Worm (Caenorhabditis elegans): ENCODE measurements around the gene K10D11.6.
A peak's percentile ranks its signal among the peaks of the same experiment; 100 is the strongest.

The K10D11.6 gene

DNA sequence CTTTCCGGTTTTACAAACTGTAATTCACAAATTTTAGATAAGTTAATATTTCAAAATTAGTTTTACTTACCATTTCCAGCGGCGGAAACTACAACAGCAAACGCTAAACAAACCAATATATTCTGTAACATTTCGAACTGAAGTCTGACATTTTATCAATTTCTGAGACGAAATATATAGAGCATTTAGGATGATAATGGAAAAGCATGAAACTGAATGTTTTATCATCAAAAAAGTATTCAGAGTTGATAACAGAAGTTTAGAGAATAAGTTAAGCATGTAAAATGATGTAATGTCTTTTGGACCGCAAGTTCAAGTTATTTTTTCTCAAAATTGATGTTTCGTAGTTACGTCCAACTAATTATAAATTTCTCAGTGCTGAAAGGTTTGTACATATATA lies 20.1 kb downstream of the K10D11.6 start, which contains the start of gene F55G11.2:
Gene F55G11.2, minus strand, starts transcription at position 149 of the 400 bp plus-strand sequence.
- TF ChIP-seq F26F4.8 (GFP tag; conservative IDR thresholded peaks at IDR 0.05) (no peak), dmd-6 (GFP tag; IDR thresholded peaks at IDR 0.05) (peak; percentile 74; the same call in 1 of the 2 replicates), snpc-1.2 (GFP tag; IDR thresholded peaks at IDR 0.05) (no peak), daf-16 (GFP tag; optimal IDR thresholded peaks at IDR 0.05) (no peak), daf-16 (tag; optimal IDR thresholded peaks at IDR 0.05) (no peak), pqm-1 (tag; optimal IDR thresholded peaks at IDR 0.05) (peak; percentile 56), mxl-2 (GFP tag; conservative IDR thresholded peaks at IDR 0.05) (no peak), nhr-102 (tag; optimal IDR thresholded peaks at IDR 0.05) (no peak), hlh-30 (tag; optimal IDR thresholded peaks at IDR 0.05; ENCODE audit: insufficient read depth) (no peak), fos-1 (tag; optimal IDR thresholded peaks at IDR 0.05) (no peak)

DNA sequence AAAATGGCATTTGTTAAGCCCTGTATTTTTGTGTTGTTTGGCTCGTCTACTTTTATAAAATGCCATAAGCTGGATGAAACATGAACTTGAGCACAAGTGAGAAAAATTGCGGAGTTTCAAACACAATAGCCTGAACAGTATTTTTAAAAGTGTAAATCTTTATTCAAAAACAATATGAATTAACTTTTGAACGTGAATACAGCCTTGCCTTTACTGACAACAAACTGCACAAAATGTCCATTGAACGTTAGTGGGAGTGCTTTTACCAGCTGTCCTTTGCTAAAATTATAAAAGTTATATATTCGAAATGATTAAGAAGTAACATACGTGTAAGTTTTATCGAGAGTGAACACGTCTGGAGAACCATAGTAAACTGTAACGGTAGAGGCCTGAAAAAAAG lies 22.0 kb downstream of the K10D11.6 start:
- TF ChIP-seq rbr-2 (tag; optimal IDR thresholded peaks at IDR 0.05) (no peak), unc-62 (GFP tag; optimal IDR thresholded peaks at IDR 0.05 in 1 of 2) (peak in 1 of 2 experiments; percentile 95), unc-62 (tag; optimal IDR thresholded peaks at IDR 0.05) (no peak), ceh-20 (GFP tag; IDR thresholded peaks at IDR 0.05) (no peak)

DNA sequence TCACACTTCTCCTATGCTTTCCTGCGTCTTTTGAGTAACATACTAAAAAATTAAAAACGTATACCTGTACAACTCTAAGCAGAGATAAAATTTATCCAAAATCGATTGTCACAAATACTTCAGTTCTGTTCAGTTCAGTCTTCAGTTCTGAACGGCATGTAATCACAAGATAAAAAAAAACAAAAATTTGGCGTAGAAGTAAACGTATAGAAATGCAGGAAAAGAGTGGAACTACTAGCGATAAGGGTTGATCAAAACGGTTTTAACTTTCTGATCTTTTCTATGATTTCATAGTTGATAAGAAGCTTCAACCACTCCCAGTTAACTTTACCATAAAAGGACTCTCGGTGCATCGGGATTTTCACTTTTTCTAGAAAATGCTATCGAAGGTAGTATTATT lies 24.2 kb downstream of the K10D11.6 start, which contains the start of gene dod-22:
Gene dod-22, plus strand, starts transcription at position 301 of the 400 bp plus-strand sequence.
- TF ChIP-seq lin-13 (GFP tag; optimal IDR thresholded peaks at IDR 0.05) (no peak), pqm-1 (tag; optimal IDR thresholded peaks at IDR 0.05) (peak; percentile 29)

DNA sequence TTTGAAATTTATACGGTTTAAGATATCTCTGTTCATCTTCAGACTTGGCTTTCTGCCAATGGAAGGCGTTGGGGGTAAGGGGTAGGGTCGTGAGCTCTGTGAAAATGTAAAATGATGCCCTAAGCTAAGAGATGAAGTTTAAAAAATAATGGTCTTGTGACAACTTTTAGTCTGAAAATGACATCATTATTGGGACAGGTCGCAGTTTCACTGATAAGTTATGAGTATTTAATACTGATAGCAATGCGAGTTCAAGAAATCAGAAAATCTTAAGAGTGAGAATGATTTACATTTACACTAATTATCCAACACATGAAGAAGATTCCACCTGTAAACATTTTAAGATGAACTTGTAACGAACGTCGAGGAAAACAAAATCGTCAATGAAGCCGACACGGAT lies 24.6 kb downstream of the K10D11.6 start:
- TF ChIP-seq pqm-1 (tag; optimal IDR thresholded peaks at IDR 0.05) = peak; percentile 43
- no peak for TF ChIP-seq ztf-11 (tag; optimal IDR thresholded peaks at IDR 0.05)
- no peak for TF ChIP-seq daf-8 (GFP tag; IDR thresholded peaks at IDR 0.05)
- TF ChIP-seq spr-3 (GFP tag; optimal IDR thresholded peaks at IDR 0.05) = no peak
- no peak for TF ChIP-seq pha-4 (GFP tag; IDR thresholded peaks at IDR 0.05)
- TF ChIP-seq pha-4 (tag; optimal IDR thresholded peaks at IDR 0.05) = no peak
- peak; percentile 62 for TF ChIP-seq dmd-6 (GFP tag; IDR thresholded peaks at IDR 0.05)
- peak in 1 of 2 experiments; percentile 20 for TF ChIP-seq unc-62 (GFP tag; optimal IDR thresholded peaks at IDR 0.05 in 1 of 2)
- no peak for TF ChIP-seq unc-62 (tag; optimal IDR thresholded peaks at IDR 0.05)
- peak; percentile 20 for TF ChIP-seq nhr-28 (tag; optimal IDR thresholded peaks at IDR 0.05)
- peak; percentile 1 for TF ChIP-seq hlh-11 (tag; optimal IDR thresholded peaks at IDR 0.05)
- TF ChIP-seq dve-1 (tag; optimal IDR thresholded peaks at IDR 0.05; ENCODE audit: insufficient read depth) = peak; percentile 21

DNA sequence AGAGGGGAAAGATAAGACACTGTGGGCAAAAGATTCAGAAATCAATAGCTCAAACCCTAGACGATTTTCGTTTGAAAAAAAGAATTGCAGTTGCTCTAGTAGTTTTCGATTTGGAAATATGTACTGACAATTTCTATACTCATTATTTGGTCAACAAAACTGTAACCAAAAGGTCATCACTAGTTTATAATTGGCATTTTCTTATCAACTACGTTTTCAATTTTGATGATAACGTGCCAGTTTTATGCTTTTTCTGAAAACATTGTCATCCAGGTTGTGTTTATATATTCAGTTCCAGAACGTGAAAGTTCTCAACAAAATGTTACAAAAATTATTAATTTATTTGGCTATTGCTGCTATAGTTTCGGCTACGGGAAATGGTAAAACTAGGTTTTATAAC lies 26.7 kb downstream of the K10D11.6 start, which contains the start of gene F55G11.8:
Gene F55G11.8, plus strand, starts transcription at position 245 of the 400 bp plus-strand sequence.
- TF ChIP-seq zfp-3 (GFP tag; conservative IDR thresholded peaks at IDR 0.05) = no peak
- TF ChIP-seq pqm-1 (tag; optimal IDR thresholded peaks at IDR 0.05) = peak; percentile 84
- 0 out of 2 replicates have a peak, but pooled peaks have one; percentile 20 for TF ChIP-seq dmd-6 (GFP tag; IDR thresholded peaks at IDR 0.05)
- TF ChIP-seq nhr-237 (tag; optimal IDR thresholded peaks at IDR 0.05) = no peak
- no peak for TF ChIP-seq daf-16 (GFP tag; optimal IDR thresholded peaks at IDR 0.05)
- TF ChIP-seq daf-16 (tag; optimal IDR thresholded peaks at IDR 0.05) = peak; percentile 94
- no peak for TF ChIP-seq madf-9 (GFP tag; conservative IDR thresholded peaks at IDR 0.05)
- peak; percentile 82 for TF ChIP-seq nhr-6 (tag; optimal IDR thresholded peaks at IDR 0.05)
- no peak for TF ChIP-seq ceh-44 (GFP tag; IDR thresholded peaks at IDR 0.05)
- TF ChIP-seq nhr-42 (GFP tag; IDR thresholded peaks at IDR 0.05) = no peak
- peak; percentile 62 for TF ChIP-seq nhr-28 (tag; optimal IDR thresholded peaks at IDR 0.05)
- TF ChIP-seq nhr-77 (tag; optimal IDR thresholded peaks at IDR 0.05) = no peak
- no peak for TF ChIP-seq zip-2 (tag; optimal IDR thresholded peaks at IDR 0.05)

DNA sequence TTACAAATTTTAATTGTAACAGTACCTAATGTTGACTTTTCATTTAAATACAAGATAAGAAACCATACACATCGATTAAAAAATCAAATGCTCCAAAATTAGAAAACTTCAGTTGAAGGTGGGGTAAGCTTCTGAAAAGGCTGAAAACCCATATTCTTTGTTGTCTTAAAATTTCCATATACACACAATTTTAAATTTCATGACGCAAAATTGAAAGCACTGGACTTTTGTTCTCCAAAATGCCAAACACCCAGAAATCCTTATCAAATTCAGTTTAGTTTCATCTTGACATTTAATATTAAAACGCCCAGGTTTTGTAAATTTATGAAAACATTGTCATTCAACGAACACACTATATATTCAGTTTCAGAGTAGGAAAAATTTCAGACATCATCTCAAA lies 29.1 kb downstream of the K10D11.6 start, which contains the start of gene F55G11.7:
Gene F55G11.7, plus strand, starts transcription at position 301 of the 400 bp plus-strand sequence.
- no peak for TF ChIP-seq zfp-3 (GFP tag; conservative IDR thresholded peaks at IDR 0.05)
- no peak for TF ChIP-seq F37D6.2 (tag; optimal IDR thresholded peaks at IDR 0.05)
- TF ChIP-seq dve-1 (tag; optimal IDR thresholded peaks at IDR 0.05; ENCODE audit: insufficient read depth) = no peak
- TF ChIP-seq unc-39 (tag; optimal IDR thresholded peaks at IDR 0.05) = no peak
- no peak for TF ChIP-seq lin-38 (GFP tag; IDR thresholded peaks at IDR 0.05)
- TF ChIP-seq cey-2 (tag; optimal IDR thresholded peaks at IDR 0.05; ENCODE audit: borderline replicate concordance, insufficient read depth) = no peak
- no peak for TF ChIP-seq zag-1 (tag; optimal IDR thresholded peaks at IDR 0.05)
- TF ChIP-seq Y48G9A.11 (GFP tag; IDR thresholded peaks at IDR 0.05) = no peak
- peak in 1 of 2 experiments; percentile 39 for TF ChIP-seq unc-62 (GFP tag; optimal IDR thresholded peaks at IDR 0.05 in 1 of 2)
- no peak for TF ChIP-seq unc-62 (tag; optimal IDR thresholded peaks at IDR 0.05)

Measured in whole organism, L4 larva.